Worm (Caenorhabditis elegans) whole organism, L3 larva: ENCODE data around the gene atg-13.

Experiments used
- R02D3.7 ChIP-seq: fragments of 150-350 bp; optimal IDR thresholded peaks from 2 replicates; lab custom pipeline; 2014; ENCODE audit warnings: missing biosample characterization, missing genetic modification characterization
- ZK546.5 ChIP-seq: sonication (generic microtip); optimal IDR thresholded peaks from 2 replicates; lab custom pipeline; 2017; ENCODE audit warnings: missing biosample characterization, missing genetic modification characterization
- ama-1 ChIP-seq: fragments of 150-350 bp; optimal IDR thresholded peaks from 2 replicates; lab custom pipeline; 2018
- ceh-28 ChIP-seq: fragments of 150-350 bp; optimal IDR thresholded peaks from 2 replicates; lab custom pipeline; 2014; ENCODE audit warnings: missing biosample characterization, missing genetic modification reagents, missing genetic modification characterization
- ceh-82 ChIP-seq: fragments of 150-350 bp; optimal IDR thresholded peaks from 2 replicates; lab custom pipeline; 2014; ENCODE audit warnings: missing biosample characterization, missing genetic modification characterization
- ceh-9 ChIP-seq: sonication (generic microtip); optimal IDR thresholded peaks from 2 replicates; lab custom pipeline; 2018; ENCODE audit warnings: missing biosample characterization, missing genetic modification characterization
- daf-12 ChIP-seq: fragments of 150-350 bp; optimal IDR thresholded peaks from 2 replicates; lab custom pipeline; 2014; ENCODE audit warnings: missing biosample characterization, missing genetic modification reagents, missing genetic modification characterization
- egl-5 ChIP-seq: fragments of 150-350 bp; optimal IDR thresholded peaks from 2 replicates; lab custom pipeline; 2017; ENCODE audit warnings: missing biosample characterization, missing genetic modification reagents, missing genetic modification characterization, inconsistent platforms
- elt-2 ChIP-seq: sonication (generic microtip); optimal IDR thresholded peaks from 2 replicates; lab custom pipeline; 2016; ENCODE audit warnings: missing genetic modification reagents, mild to moderate bottlenecking, missing genetic modification characterization, missing compliant biosample characterization
- elt-3 ChIP-seq, 3 experiments: fragments of 150-350 bp in 1 of 3; sonication (generic microtip) in 2 of 3; optimal IDR thresholded peaks; 2 replicates in 2 of 3; 4 replicates in 1 of 3; lab custom pipeline; 2014 to 2017; ENCODE audit warnings: missing biosample characterization in 3 of 3, missing genetic modification characterization in 3 of 3
- eor-1 ChIP-seq, 2 experiments: fragments of 150-350 bp; optimal IDR thresholded peaks; 2 replicates each; lab custom pipeline; 2014 to 2018; ENCODE audit warnings: missing biosample characterization in 2 of 2, missing genetic modification characterization in 2 of 2
- fkh-2 ChIP-seq: fragments of 150-350 bp; optimal IDR thresholded peaks from 2 replicates; lab custom pipeline; 2014; ENCODE audit warnings: missing biosample characterization, missing genetic modification reagents, missing genetic modification characterization
- fos-1 ChIP-seq: fragments of 150-350 bp; optimal IDR thresholded peaks from 2 replicates; lab custom pipeline; 2014; ENCODE audit warnings: missing biosample characterization, missing genetic modification characterization
- hmg-11 ChIP-seq: sonication (generic microtip); optimal IDR thresholded peaks from 2 replicates; lab custom pipeline; 2016; ENCODE audit warnings: missing genetic modification characterization, missing compliant biosample characterization
- jun-1 ChIP-seq: fragments of 150-350 bp; optimal IDR thresholded peaks from 2 replicates; lab custom pipeline; 2014; ENCODE audit warnings: missing biosample characterization, missing genetic modification reagents, missing genetic modification characterization
- lin-15B ChIP-seq: fragments of 150-350 bp; optimal IDR thresholded peaks from 2 replicates; lab custom pipeline; 2014; ENCODE audit warnings: missing biosample characterization, missing genetic modification characterization
- lin-39 ChIP-seq: fragments of 150-350 bp; optimal IDR thresholded peaks from 2 replicates; lab custom pipeline; 2018; ENCODE audit warnings: missing biosample characterization, missing genetic modification reagents, missing genetic modification characterization
- mml-1 ChIP-seq: fragments of 150-350 bp; sonication (generic microtip); optimal IDR thresholded peaks from 3 replicates; lab custom pipeline; 2014; ENCODE audit warnings: missing biosample characterization, missing genetic modification characterization
- nhr-12 ChIP-seq: fragments of 150-350 bp; optimal IDR thresholded peaks from 2 replicates; lab custom pipeline; 2014; ENCODE audit warnings: missing biosample characterization, missing genetic modification characterization
- nhr-237 ChIP-seq: fragments of 150-350 bp; optimal IDR thresholded peaks from 2 replicates; lab custom pipeline; 2014; ENCODE audit warnings: missing biosample characterization, missing genetic modification characterization
- nhr-25 ChIP-seq: sonication (generic microtip); optimal IDR thresholded peaks from 2 replicates; lab custom pipeline; 2017; ENCODE audit warnings: missing biosample characterization, missing genetic modification characterization
- nhr-28 ChIP-seq: fragments of 150-350 bp; optimal IDR thresholded peaks from 2 replicates; lab custom pipeline; 2014; ENCODE audit warnings: missing biosample characterization, missing genetic modification characterization
- nhr-43 ChIP-seq: sonication (generic microtip); optimal IDR thresholded peaks from 2 replicates; lab custom pipeline; 2016; ENCODE audit warnings: mild to moderate bottlenecking, missing genetic modification characterization, missing compliant biosample characterization; ENCODE audit not compliant: poor library complexity, severe bottlenecking
- nhr-67 ChIP-seq: fragments of 150-350 bp; optimal IDR thresholded peaks from 2 replicates; lab custom pipeline; 2014; ENCODE audit warnings: missing biosample characterization, missing genetic modification characterization
- nhr-76 ChIP-seq: fragments of 150-350 bp; sonication (generic microtip); optimal IDR thresholded peaks from 5 replicates; lab custom pipeline; 2014; ENCODE audit warnings: missing biosample characterization, missing genetic modification characterization
- pha-4 ChIP-seq: fragments of 150-350 bp; optimal IDR thresholded peaks from 2 replicates; lab custom pipeline; 2014; ENCODE audit warnings: missing biosample characterization, missing genetic modification reagents, missing genetic modification characterization
- snpc-4 ChIP-seq: fragments of 150-350 bp; optimal IDR thresholded peaks from 2 replicates; lab custom pipeline; 2014; ENCODE audit warnings: missing biosample characterization, missing genetic modification characterization
- unc-39 ChIP-seq: sonication (generic microtip); optimal IDR thresholded peaks from 4 replicates; lab custom pipeline; 2017; ENCODE audit warnings: missing biosample characterization, missing genetic modification characterization
- unc-62 ChIP-seq: fragments of 150-350 bp; sonication (generic microtip); optimal IDR thresholded peaks from 4 replicates; lab custom pipeline; 2014; ENCODE audit warnings: missing biosample characterization, missing genetic modification reagents, missing genetic modification characterization
- zag-1 ChIP-seq: fragments of 150-350 bp; optimal IDR thresholded peaks from 2 replicates; lab custom pipeline; 2014; ENCODE audit warnings: missing biosample characterization, missing genetic modification characterization
- ztf-11 ChIP-seq: fragments of 150-350 bp; optimal IDR thresholded peaks from 2 replicates; lab custom pipeline; 2014; ENCODE audit warnings: missing biosample characterization, missing genetic modification characterization
- ztf-4 ChIP-seq: fragments of 150-350 bp; optimal IDR thresholded peaks from 2 replicates; lab custom pipeline; 2014; ENCODE audit warnings: missing biosample characterization, missing genetic modification characterization

Gene atg-13

DNA sequence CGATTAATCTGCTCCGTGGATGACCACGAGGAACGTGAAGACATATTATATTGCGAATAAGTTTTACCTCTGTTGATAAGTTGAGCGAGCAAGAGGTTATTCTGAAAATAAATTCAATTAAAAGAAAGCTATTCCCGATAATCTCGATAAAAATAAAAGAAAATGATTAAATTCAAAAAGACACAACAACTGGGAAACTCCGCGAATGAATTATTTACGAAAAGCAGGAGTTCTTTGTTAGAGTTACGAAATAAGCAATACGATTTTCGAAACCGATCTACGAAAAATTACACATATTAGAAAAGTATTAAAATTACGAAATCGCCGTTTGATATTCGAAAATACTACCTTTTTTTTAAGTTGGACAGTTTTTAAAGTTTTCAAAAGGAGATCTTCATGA lies 5.3 kb upstream of the atg-13 start, which contains the start of gene bath-42:
TSS of gene bath-42 (minus strand) at position 101 of the 400 bp plus-strand sequence.
- TF ChIP-seq ceh-9 (tag; lab: Kevin White, UChicago): no peak
- TF ChIP-seq nhr-12 (tag; lab: Kevin White, UChicago): no peak

DNA sequence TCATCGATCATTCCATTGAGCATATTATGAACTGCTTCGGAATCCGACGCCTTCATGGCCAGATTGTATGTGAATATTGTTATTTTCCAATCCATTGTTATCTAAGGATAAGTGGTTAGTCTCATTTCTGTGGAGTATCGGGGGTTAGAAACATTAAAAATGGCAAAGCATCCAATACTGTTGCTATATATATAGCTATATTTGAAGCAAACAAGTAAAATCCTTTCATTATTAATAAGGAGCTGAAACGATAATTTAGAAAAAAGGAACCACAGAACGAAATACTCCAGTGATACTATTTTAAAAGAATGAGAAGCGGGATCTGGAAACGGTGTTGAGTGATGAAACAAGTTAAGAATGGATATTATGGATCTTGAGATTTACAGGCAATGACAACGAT lies 3.2 kb upstream of the atg-13 start, which contains the start of gene inpp-5K:
TSS of gene inpp-5K (minus strand) at position 101 of the 400 bp plus-strand sequence.
- TF ChIP-seq mml-1 (tag; lab: Kevin White, UChicago): no peak
- peak; percentile 13 for TF ChIP-seq nhr-25 (tag; lab: Kevin White, UChicago)
- TF ChIP-seq fos-1: no peak
- TF ChIP-seq unc-39: no peak
- no peak for TF ChIP-seq ceh-28 (tag; lab: Kevin White, UChicago)

DNA sequence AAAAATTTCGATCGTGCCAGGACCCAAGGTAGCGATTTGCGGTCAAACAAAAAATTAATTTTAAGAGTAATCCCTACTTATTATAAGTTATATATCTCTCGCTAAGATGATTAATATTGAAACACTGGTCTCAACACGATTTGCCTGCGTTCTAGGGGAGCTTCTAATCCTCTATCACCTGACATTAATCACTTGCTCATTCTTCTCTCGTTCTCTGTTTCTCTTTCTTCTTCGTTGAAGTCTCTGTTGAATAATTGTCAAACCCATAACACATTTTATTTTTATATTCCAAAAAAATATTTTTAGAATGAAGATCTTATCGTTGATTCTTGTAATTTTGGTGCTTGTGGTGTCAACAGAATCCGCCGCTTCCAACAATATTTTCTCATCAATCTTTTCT lies 2.8 kb downstream of the atg-13 start, which contains the start of gene D2007.1:
TSS of gene D2007.1 (plus strand) at position 301 of the 400 bp plus-strand sequence.
- no peak for TF ChIP-seq ZK546.5 (tag; lab: Kevin White, UChicago)
- TF ChIP-seq zag-1 (tag; lab: Kevin White, UChicago): no peak
- no peak for TF ChIP-seq ceh-82 (tag; lab: Kevin White, UChicago)
- no peak for TF ChIP-seq lin-15B (tag; lab: Kevin White, UChicago)
- TF ChIP-seq ceh-9 (tag; lab: Kevin White, UChicago): no peak
- no peak for TF ChIP-seq nhr-237 (tag; lab: Kevin White, UChicago)
- no peak for TF ChIP-seq unc-39
- no peak for TF ChIP-seq ztf-4 (tag; lab: Kevin White, UChicago)

DNA sequence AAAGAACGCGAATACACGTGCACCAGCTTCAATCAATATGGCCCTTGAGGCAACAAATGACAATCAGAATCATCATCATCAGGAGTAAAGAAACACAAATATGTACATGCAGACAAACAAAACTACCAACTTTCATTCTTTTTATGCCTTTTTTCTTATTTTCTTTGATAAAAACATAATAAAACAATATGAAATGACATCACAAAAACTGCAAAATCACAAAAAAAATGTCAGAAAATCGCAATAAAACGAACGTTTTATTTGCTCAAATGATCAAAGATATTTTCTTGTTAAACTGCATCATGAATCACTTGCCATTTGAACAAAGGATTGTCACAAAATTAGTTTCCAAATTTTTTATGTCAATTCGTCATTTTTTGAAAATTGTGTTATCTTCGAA lies 3.6 kb downstream of the atg-13 start:
- TF ChIP-seq hmg-11 (no peak), nhr-67 (tag; lab: Kevin White, UChicago) (no peak), snpc-4 (tag; lab: Kevin White, UChicago) (no peak), nhr-43 (tag; lab: Kevin White, UChicago) (no peak), pha-4 (tag; lab: Kevin White, UChicago) (peak; percentile 6), ama-1 (no peak), ceh-9 (tag; lab: Kevin White, UChicago) (no peak), eor-1 (tag; optimal IDR thresholded peaks at IDR 0.05; lab: Kevin White, UChicago) (no peak), elt-2 (tag; lab: Kevin White, UChicago) (peak; percentile 55)

DNA sequence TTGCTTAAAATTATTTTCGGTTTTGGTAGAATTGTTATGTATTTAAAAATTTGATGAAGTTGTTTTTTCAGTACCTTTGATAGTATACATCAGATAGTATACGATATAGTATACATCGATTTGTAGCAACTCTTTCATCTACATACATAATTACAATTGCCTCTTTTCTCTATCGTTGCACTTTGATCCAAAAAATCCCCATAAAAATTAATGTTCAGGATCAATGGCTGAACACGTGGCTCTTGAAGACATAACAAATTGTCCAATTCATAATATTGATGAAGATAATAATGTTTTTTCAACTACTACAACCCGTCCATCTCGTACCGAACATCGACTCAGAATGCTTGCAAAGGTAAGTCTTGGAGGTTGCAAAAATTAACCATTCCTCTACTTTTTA lies 9.2 kb downstream of the atg-13 start, which contains the start of gene D2007.2:
TSS of gene D2007.2 (plus strand) at position 213 of the 400 bp plus-strand sequence.
- TF ChIP-seq nhr-28 (tag; lab: Kevin White, UChicago) (no peak), nhr-76 (tag; lab: Kevin White, UChicago) (no peak), lin-39 (no peak), unc-39 (no peak), mml-1 (tag; lab: Kevin White, UChicago) (no peak), jun-1 (no peak), fos-1 (no peak), daf-12 (tag; lab: Kevin White, UChicago) (no peak), unc-62 (GFP tag; lab: Kevin White, UChicago) (no peak), elt-3 (tag; optimal IDR thresholded peaks at IDR 0.05; lab: Kevin White, UChicago) (no peak), nhr-43 (tag; lab: Kevin White, UChicago) (no peak), pha-4 (tag; lab: Kevin White, UChicago) (no peak), egl-5 (tag; lab: Kevin White, UChicago) (no peak), fkh-2 (no peak), ztf-11 (tag; lab: Kevin White, UChicago) (no peak), nhr-67 (tag; lab: Kevin White, UChicago) (no peak), zag-1 (tag; lab: Kevin White, UChicago) (no peak), hmg-11 (no peak), ceh-82 (tag; lab: Kevin White, UChicago) (no peak), elt-2 (tag; lab: Kevin White, UChicago) (no peak)

DNA sequence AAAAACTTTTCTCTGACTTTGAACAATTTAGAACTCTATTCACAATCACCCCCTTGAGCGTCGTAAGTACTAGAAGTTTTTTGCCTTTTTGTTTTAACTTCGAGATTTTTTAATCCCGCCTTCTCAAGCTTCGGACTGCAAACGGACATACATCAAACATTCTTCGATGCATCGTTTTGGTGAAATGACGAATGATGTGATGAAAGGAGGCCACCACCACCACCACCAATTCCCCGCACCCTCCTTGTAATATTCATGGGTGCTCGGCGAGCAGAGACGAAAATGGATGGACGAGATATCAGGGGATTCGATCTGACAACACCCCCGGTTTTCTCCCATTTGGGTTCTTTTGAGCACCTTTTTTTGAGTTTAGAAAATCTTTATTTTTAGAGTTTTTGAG lies 12.0 kb downstream of the atg-13 start:
- peak; percentile 49 for TF ChIP-seq lin-39
- no peak for TF ChIP-seq R02D3.7 (tag; lab: Kevin White, UChicago)
